Worm (Caenorhabditis elegans) whole organism, L1 larva: ENCODE data around the gene K05F1.6.
"Not testable (repeated sequence)": the region's sequence is repeated elsewhere in the genome, so short reads cannot be mapped to it uniquely, and the experiment has no call there.

Source experiments
- C16A3.4 ChIP-seq: fragments of 150-350 bp; optimal IDR thresholded peaks from 2 replicates; lab custom pipeline; 2014; ENCODE audit warnings: missing biosample characterization, missing genetic modification characterization
- F16B12.6 ChIP-seq: fragments of 150-350 bp; optimal IDR thresholded peaks from 2 replicates; lab custom pipeline; 2014; ENCODE audit warnings: missing biosample characterization, missing genetic modification characterization
- alr-1 ChIP-seq: fragments of 200-800 bp; sonication (Bioruptor generic); optimal IDR thresholded peaks from 2 replicates; lab custom pipeline; 2018; ENCODE audit warnings: borderline replicate concordance, mild to moderate bottlenecking, missing genetic modification characterization, missing compliant biosample characterization
- blmp-1 ChIP-seq: fragments of 150-350 bp; optimal IDR thresholded peaks from 2 replicates; lab custom pipeline; 2014; ENCODE audit warnings: missing biosample characterization, missing genetic modification characterization
- ceh-8 ChIP-seq: fragments of 200-800 bp; sonication (Bioruptor generic); optimal IDR thresholded peaks from 2 replicates; lab custom pipeline; 2018; ENCODE audit warnings: mild to moderate bottlenecking, missing genetic modification characterization, moderate library complexity, missing compliant biosample characterization
- dpl-1 ChIP-seq, 3 experiments: fragments of 150-350 bp in 2 of 3; sonication (generic microtip) in 1 of 3; optimal IDR thresholded peaks; 2 replicates each; lab custom pipeline; 2014 to 2017; ENCODE audit warnings: missing biosample characterization in 3 of 3, missing genetic modification characterization in 3 of 3, missing genetic modification reagents in 3 of 3
- efl-1 ChIP-seq, 4 experiments: fragments of 150-350 bp; optimal IDR thresholded peaks in 3 of 4; peaks in 1 of 4; 1 replicate in 1 of 4; 2 replicates in 3 of 4; lab custom pipeline; 2014; ENCODE audit warnings: missing biosample characterization in 2 of 4, missing genetic modification characterization in 2 of 4, missing genetic modification reagents in 2 of 4
- efl-3 ChIP-seq: fragments of 200-800 bp; sonication (Bioruptor generic); optimal IDR thresholded peaks from 2 replicates; lab custom pipeline; 2018; ENCODE audit warnings: mild to moderate bottlenecking, missing genetic modification characterization, missing compliant biosample characterization
- egl-13 ChIP-seq: sonication (generic microtip); optimal IDR thresholded peaks from 2 replicates; lab custom pipeline; 2016; ENCODE audit warnings: missing genotype, missing genetic modification reagents, missing genetic modification characterization, missing compliant biosample characterization
- elt-2 ChIP-seq: sonication (generic microtip); optimal IDR thresholded peaks from 2 replicates; lab custom pipeline; 2016; ENCODE audit warnings: missing genetic modification characterization, mild to moderate bottlenecking, inconsistent platforms, missing compliant biosample characterization, missing genetic modification reagents
- elt-3 ChIP-seq, 6 experiments: fragments of 150-350 bp in 1 of 6; sonication (generic microtip); optimal IDR thresholded peaks; 2 replicates each; lab custom pipeline; 2017 to 2018; ENCODE audit warnings: missing biosample characterization in 6 of 6, missing genetic modification characterization in 6 of 6, inconsistent platforms in 1 of 6
- ets-5 ChIP-seq: fragments of 200-800 bp; sonication (Bioruptor generic); IDR thresholded peaks from 2 replicates; pipeline ENCODE4 v1.3.6; 2022; ENCODE audit warnings: missing genetic modification characterization, missing compliant biosample characterization
- fkh-4 ChIP-seq: sonication (generic microtip); optimal IDR thresholded peaks from 2 replicates; lab custom pipeline; 2016; ENCODE audit warnings: missing compliant biosample characterization, missing genetic modification characterization, borderline replicate concordance
- fos-1 ChIP-seq: fragments of 150-350 bp; optimal IDR thresholded peaks from 2 replicates; lab custom pipeline; 2014; ENCODE audit warnings: missing biosample characterization, missing genetic modification characterization
- grh-1 ChIP-seq: fragments of 200-800 bp; sonication (Bioruptor generic); IDR thresholded peaks from 2 replicates; pipeline ENCODE4 v1.3.6; 2022; ENCODE audit warnings: missing genetic modification reagents, missing genetic modification characterization, missing compliant biosample characterization
- hlh-4 ChIP-seq: sonication (generic microtip); optimal IDR thresholded peaks from 2 replicates; lab custom pipeline; 2016; ENCODE audit warnings: mild to moderate bottlenecking, missing genetic modification characterization, missing compliant biosample characterization
- hpl-2 ChIP-seq: fragments of 150-350 bp; optimal IDR thresholded peaks from 2 replicates; lab custom pipeline; 2014; ENCODE audit warnings: missing biosample characterization, missing genetic modification reagents, missing genetic modification characterization
- jun-1 ChIP-seq: fragments of 150-350 bp; optimal IDR thresholded peaks from 2 replicates; lab custom pipeline; 2014; ENCODE audit warnings: missing biosample characterization, missing genetic modification reagents, missing genetic modification characterization
- lin-14 ChIP-seq: fragments of 200-800 bp; sonication (Bioruptor generic); optimal IDR thresholded peaks from 2 replicates; lab custom pipeline; 2018; ENCODE audit warnings: mild to moderate bottlenecking, missing genetic modification characterization, moderate library complexity, missing compliant biosample characterization
- lin-35 ChIP-seq, 2 experiments: fragments of 150-350 bp; optimal IDR thresholded peaks; 2 replicates each; lab custom pipeline; 2014; ENCODE audit warnings: missing biosample characterization in 2 of 2, missing genetic modification characterization in 2 of 2, missing genetic modification reagents in 2 of 2
- lin-39 ChIP-seq: fragments of 150-350 bp; optimal IDR thresholded peaks from 2 replicates; lab custom pipeline; 2014; ENCODE audit warnings: missing biosample characterization, missing genetic modification reagents, missing genetic modification characterization
- mdl-1 ChIP-seq, 2 experiments: fragments of 150-350 bp; optimal IDR thresholded peaks; 2 replicates each; lab custom pipeline; 2014 to 2017; ENCODE audit warnings: missing biosample characterization in 2 of 2, missing genetic modification characterization in 2 of 2, inconsistent platforms in 1 of 2
- mep-1 ChIP-seq: fragments of 150-350 bp; optimal IDR thresholded peaks from 2 replicates; lab custom pipeline; 2014; ENCODE audit warnings: missing biosample characterization, missing genetic modification characterization
- nhr-12 ChIP-seq: sonication (generic microtip); optimal IDR thresholded peaks from 2 replicates; lab custom pipeline; 2017; ENCODE audit warnings: missing biosample characterization, missing genetic modification characterization
- nhr-20 ChIP-seq: sonication (generic microtip); optimal IDR thresholded peaks from 2 replicates; lab custom pipeline; 2016; ENCODE audit warnings: mild to moderate bottlenecking, missing genetic modification characterization, missing compliant biosample characterization
- nhr-237 ChIP-seq: fragments of 150-350 bp; optimal IDR thresholded peaks from 2 replicates; lab custom pipeline; 2014; ENCODE audit warnings: missing biosample characterization, missing genetic modification characterization
- nhr-28 ChIP-seq: fragments of 150-350 bp; optimal IDR thresholded peaks from 2 replicates; lab custom pipeline; 2014; ENCODE audit warnings: missing biosample characterization, missing genetic modification characterization
- nhr-71 ChIP-seq: sonication (generic microtip); optimal IDR thresholded peaks from 2 replicates; lab custom pipeline; 2016; ENCODE audit warnings: mild to moderate bottlenecking, missing genetic modification characterization, moderate library complexity, missing compliant biosample characterization
- nhr-85 ChIP-seq: sonication (generic microtip); peaks from one replicate; lab custom pipeline; 2016; ENCODE audit warnings: missing genetic modification characterization, inconsistent platforms, missing compliant biosample characterization
- pag-3 ChIP-seq: sonication (generic microtip); optimal IDR thresholded peaks from 2 replicates; lab custom pipeline; 2017; ENCODE audit warnings: missing genetic modification characterization, mild to moderate bottlenecking, missing compliant biosample characterization, antibody characterized with exemption, borderline replicate concordance; ENCODE audit not compliant: insufficient read depth
- pax-3 ChIP-seq: fragments of 200-800 bp; sonication (Bioruptor generic); optimal IDR thresholded peaks from 2 replicates; lab custom pipeline; 2018; ENCODE audit warnings: mild to moderate bottlenecking, missing genetic modification characterization, moderate library complexity, missing compliant biosample characterization
- rnt-1 ChIP-seq: sonication (generic microtip); optimal IDR thresholded peaks from 2 replicates; lab custom pipeline; 2016; ENCODE audit warnings: mild to moderate bottlenecking, missing genetic modification characterization, moderate library complexity, missing compliant biosample characterization
- snpc-4 ChIP-seq: fragments of 150-350 bp; optimal IDR thresholded peaks from 2 replicates; lab custom pipeline; 2014; ENCODE audit warnings: missing biosample characterization, missing genetic modification characterization
- snu-23 ChIP-seq: sonication (generic microtip); optimal IDR thresholded peaks from 2 replicates; lab custom pipeline; 2016; ENCODE audit warnings: missing genetic modification characterization, missing compliant biosample characterization
- sox-4 ChIP-seq: sonication (generic microtip); optimal IDR thresholded peaks from 2 replicates; lab custom pipeline; 2016; ENCODE audit warnings: missing genetic modification characterization, missing compliant biosample characterization
- swsn-7 ChIP-seq: sonication (generic microtip); optimal IDR thresholded peaks from 2 replicates; lab custom pipeline; 2016; ENCODE audit warnings: missing genetic modification characterization, missing compliant biosample characterization
- unc-130 ChIP-seq: fragments of 150-350 bp; optimal IDR thresholded peaks from 2 replicates; lab custom pipeline; 2017; ENCODE audit warnings: missing biosample characterization, missing genetic modification characterization, inconsistent platforms
- unc-30 ChIP-seq: sonication (generic microtip); optimal IDR thresholded peaks from 2 replicates; lab custom pipeline; 2017; ENCODE audit warnings: missing biosample characterization, missing genetic modification characterization
- unc-62 ChIP-seq: fragments of 150-350 bp; optimal IDR thresholded peaks from 2 replicates; lab custom pipeline; 2014; ENCODE audit warnings: missing biosample characterization, missing genetic modification reagents, missing genetic modification characterization
- unc-86 ChIP-seq: sonication (generic microtip); optimal IDR thresholded peaks from 2 replicates; lab custom pipeline; 2016; ENCODE audit warnings: missing genetic modification characterization, missing compliant biosample characterization
- xbp-1 ChIP-seq: sonication (generic microtip); optimal IDR thresholded peaks from 2 replicates; lab custom pipeline; 2016; ENCODE audit warnings: missing genetic modification characterization, missing compliant biosample characterization
- zag-1 ChIP-seq: fragments of 150-350 bp; optimal IDR thresholded peaks from 2 replicates; lab custom pipeline; 2014; ENCODE audit warnings: missing biosample characterization, missing genetic modification characterization
- ztf-11 ChIP-seq, 2 experiments: sonication (generic microtip); optimal IDR thresholded peaks; 2 replicates each; lab custom pipeline; 2016 to 2017; ENCODE audit warnings: missing genetic modification characterization in 2 of 2, missing biosample characterization in 1 of 2, missing compliant biosample characterization in 1 of 2

Gene K05F1.6

DNA sequence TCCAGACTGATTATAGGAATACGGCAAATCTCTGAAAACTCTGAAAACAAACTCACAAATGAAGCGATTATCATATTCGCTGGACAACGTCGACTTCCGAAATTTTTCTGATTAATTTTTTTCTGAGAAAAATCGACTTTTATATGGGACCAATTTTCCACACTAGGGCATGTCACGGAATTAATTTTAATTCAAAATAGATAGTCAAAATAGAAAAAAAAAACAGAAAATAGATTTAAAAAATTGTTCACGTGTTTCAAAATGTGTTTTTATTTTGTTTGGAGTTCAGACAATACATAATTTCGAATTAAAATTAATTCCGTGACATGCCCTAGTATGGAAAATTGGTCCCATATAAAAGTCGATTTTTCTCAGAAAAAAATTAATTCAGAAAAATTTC, 24.7 kb upstream of the K05F1.6 start, which contains the start of the genes F10C1.3 and F10C1.23:
Gene F10C1.3, minus strand, starts transcription at position 101 of the 400 bp plus-strand sequence.
Gene F10C1.23, plus strand, starts transcription at position 385 of the 400 bp plus-strand sequence.
- TF ChIP-seq elt-2 (tag; lab: Kevin White, UChicago); unc-30 (tag; lab: Kevin White, UChicago); sox-4: not testable (repeated sequence)

DNA sequence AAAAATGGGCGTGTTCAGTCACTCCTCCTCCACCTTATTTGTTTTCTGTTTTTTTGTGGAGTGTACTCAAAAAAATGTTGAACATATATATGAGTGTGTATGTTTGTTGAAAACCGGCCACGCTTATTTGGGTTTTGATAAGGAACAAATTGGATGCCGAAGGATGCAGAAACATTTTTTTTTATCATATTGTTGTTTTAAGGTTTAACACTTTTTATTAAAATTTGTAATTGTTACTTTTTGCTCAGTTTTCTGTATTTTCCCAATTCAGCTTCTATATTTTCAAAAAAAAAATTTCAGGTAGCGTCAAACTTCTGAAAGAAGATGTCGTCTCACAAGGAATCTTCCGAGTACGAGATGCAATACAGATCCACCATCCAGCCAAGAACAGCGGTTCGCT, 17.0 kb upstream of the K05F1.6 start, which contains the start of gene ifb-1:
Gene ifb-1, plus strand, starts transcription at position 301 of the 400 bp plus-strand sequence.
- no peak for TF ChIP-seq zag-1 (tag; lab: Kevin White, UChicago)
- no peak for TF ChIP-seq snu-23 (GFP tag; lab: Kevin White, UChicago)
- TF ChIP-seq sox-4: no peak
- no peak for TF ChIP-seq unc-130
- TF ChIP-seq dpl-1 (GFP tag; optimal IDR thresholded peaks at IDR 0.05; lab: Kevin White, UChicago): no peak
- TF ChIP-seq, all 84 proteins: peak for 0

DNA sequence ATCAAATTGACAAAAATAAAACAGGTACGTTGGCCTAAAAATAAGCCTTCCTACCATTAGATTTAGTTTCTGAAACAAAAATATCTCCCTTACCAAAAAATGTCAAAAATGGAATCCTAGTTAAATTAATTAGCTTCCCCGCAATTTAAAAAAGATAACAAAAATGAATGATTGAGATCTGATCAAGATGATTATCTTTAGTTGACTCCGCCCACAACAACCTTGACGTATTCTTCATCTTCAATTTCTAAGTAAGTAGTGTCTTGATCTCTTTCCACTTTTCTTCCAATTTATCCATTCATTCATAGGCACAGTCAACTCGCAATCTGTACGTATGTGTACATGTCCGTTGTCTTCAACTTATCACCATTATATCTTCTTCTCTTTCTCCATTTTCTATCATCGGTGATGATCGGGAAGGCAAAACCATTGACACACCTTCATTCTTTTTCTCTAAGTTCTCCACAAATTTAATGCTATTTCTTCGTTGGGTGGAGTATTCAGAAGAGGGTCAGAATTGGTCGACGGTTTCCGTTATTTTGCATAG, 14.0 kb upstream of the K05F1.6 start:
- TF ChIP-seq ets-5 (GFP tag; lab: Robert Waterston, UW) (no peak), pax-3 (tag; lab: Kevin White, UChicago) (no peak), grh-1 (GFP tag; lab: Robert Waterston, UW) (no peak), unc-62 (no peak), fkh-4 (tag; lab: Kevin White, UChicago) (no peak), snu-23 (GFP tag; lab: Kevin White, UChicago) (peak; percentile 36), nhr-237 (tag; lab: Kevin White, UChicago) (no peak), elt-3 (tag; optimal IDR thresholded peaks at IDR 0.05; lab: Kevin White, UChicago) (peak in 2 of 6 experiments; percentile 19 to 59), nhr-85 (tag; lab: Kevin White, UChicago) (peak; percentile 88), snpc-4 (tag; lab: Kevin White, UChicago) (no peak), C16A3.4 (no peak), pag-3 (no peak), zag-1 (tag; lab: Kevin White, UChicago) (no peak), egl-13 (tag; lab: Kevin White, UChicago) (no peak), hlh-4 (tag; lab: Kevin White, UChicago) (no peak), nhr-28 (tag; lab: Kevin White, UChicago) (no peak), lin-14 (peak; percentile 67), efl-1 (optimal IDR thresholded peaks at IDR 0.05; lab: Kevin White, UChicago) (no peak), efl-1 (GFP tag; optimal IDR thresholded peaks at IDR 0.05 in 1 of 2; lab: Kevin White, UChicago) (no peak), mdl-1 (tag; optimal IDR thresholded peaks at IDR 0.05; lab: Kevin White, UChicago) (no peak), fos-1 (no peak), jun-1 (tag; lab: Kevin White, UChicago) (no peak), nhr-12 (tag; lab: Kevin White, UChicago) (no peak), hpl-2 (GFP tag; lab: Kevin White, UChicago) (no peak), xbp-1 (tag; lab: Kevin White, UChicago) (no peak), F16B12.6 (no peak), alr-1 (tag; lab: Kevin White, UChicago) (no peak), mep-1 (tag; lab: Kevin White, UChicago) (peak; percentile 40), unc-86 (tag; lab: Kevin White, UChicago) (no peak), swsn-7 (tag; lab: Kevin White, UChicago) (no peak), ceh-8 (no peak), ztf-11 (tag; optimal IDR thresholded peaks at IDR 0.05; lab: Kevin White, UChicago) (no peak), nhr-20 (peak; percentile 34), lin-35 (GFP tag; optimal IDR thresholded peaks at IDR 0.05; lab: Kevin White, UChicago) (no peak), rnt-1 (tag; lab: Kevin White, UChicago) (peak; percentile 12), blmp-1 (tag; lab: Kevin White, UChicago) (peak; percentile 44), lin-39 (peak; percentile 41), nhr-71 (peak; percentile 3), efl-3 (GFP tag; lab: Kevin White, UChicago) (no peak)
- TF ChIP-seq, all 84 proteins: peak for 10
